Fruit fly (Drosophila melanogaster) whole organism, adult: ENCODE data around the gene Osi12.

Experiments
- CG11617 ChIP-seq: fragments of 200-800 bp; sonication (Bioruptor generic); optimal IDR thresholded peaks from 2 replicates; lab custom pipeline; 2017; ENCODE audit warnings: mild to moderate bottlenecking, missing biosample characterization, missing genetic modification reagents, missing genetic modification characterization
- CG14711 ChIP-seq: fragments of 200-800 bp; sonication (Bioruptor generic); optimal IDR thresholded peaks from 2 replicates; lab custom pipeline; 2018; ENCODE audit warnings: missing biosample characterization, mild to moderate bottlenecking, missing genetic modification characterization, moderate library complexity
- CG1620 ChIP-seq: fragments of 200-800 bp; sonication (Bioruptor generic); optimal IDR thresholded peaks from 2 replicates; lab custom pipeline; 2016; ENCODE audit warnings: missing biosample characterization, missing genetic modification characterization
- CG33017 ChIP-seq: fragments of 200-800 bp; sonication (Bioruptor generic); optimal IDR thresholded peaks from 2 replicates; lab custom pipeline; 2018; ENCODE audit warnings: missing biosample characterization, mild to moderate bottlenecking, missing genetic modification characterization, moderate library complexity
- CG7045 ChIP-seq: fragments of 200-800 bp; sonication (Bioruptor generic); optimal IDR thresholded peaks from 2 replicates; lab custom pipeline; 2017; ENCODE audit warnings: missing biosample characterization, mild to moderate bottlenecking, missing genetic modification characterization
- ovo ChIP-seq: fragments of 200-800 bp; sonication (Bioruptor generic); optimal IDR thresholded peaks from 2 replicates; lab custom pipeline; 2016; ENCODE audit warnings: missing biosample characterization, missing genetic modification characterization
- pad ChIP-seq: fragments of 200-800 bp; sonication (Bioruptor generic); optimal IDR thresholded peaks from 3 replicates; lab custom pipeline; 2017; ENCODE audit warnings: missing biosample characterization, missing genetic modification characterization, mild to moderate bottlenecking, moderate library complexity, missing genetic modification reagents

DNA sequence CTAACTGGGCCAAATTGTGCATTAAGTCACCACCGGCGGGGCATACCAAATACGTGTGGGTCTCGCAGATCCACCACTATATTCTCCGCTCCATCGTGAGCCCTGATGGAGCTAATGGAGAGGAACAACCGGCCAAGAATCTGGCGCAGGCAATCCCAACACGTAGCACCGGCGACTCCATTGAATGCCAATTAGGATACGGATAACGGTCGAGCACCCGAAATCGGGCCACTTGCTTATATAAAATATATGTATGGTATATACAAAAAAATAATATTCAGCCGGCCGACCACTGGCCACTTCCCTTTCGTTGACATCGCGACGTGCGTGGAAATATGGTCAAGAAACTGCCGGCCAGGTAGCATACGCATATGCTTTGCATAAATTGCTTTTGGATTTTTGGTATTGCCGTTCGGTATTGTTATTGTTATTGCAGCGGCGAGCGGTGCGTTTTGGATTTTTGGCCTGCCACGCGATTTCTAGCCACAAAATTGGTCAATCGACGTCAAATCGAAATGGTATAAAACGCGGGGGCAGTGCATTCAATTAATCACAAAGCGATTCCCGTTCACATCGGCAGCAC, 23.0 kb downstream of the Osi12 start, which contains the start of gene Osi15:
- TF ChIP-seq CG1620 (GFP tag; lab: Kevin White, UChicago) (no peak), CG7045 (GFP tag; lab: Kevin White, UChicago) (no peak), CG33017 (tag; lab: Kevin White, UChicago) (no peak), CG11617 (GFP tag; lab: Kevin White, UChicago) (no peak), pad (no peak), ovo (GFP tag; lab: Kevin White, UChicago) (no peak), CG14711 (tag; lab: Kevin White, UChicago) (no peak)
